Worm (Caenorhabditis elegans) whole organism, L4/young adult: ENCODE measurements around the gene acr-12.

ENCODE experiments used
- W03F9.2 ChIP-seq: fragments of 150-350 bp; optimal IDR thresholded peaks from 2 replicates; lab custom pipeline; 2014; ENCODE audit warnings: missing biosample characterization, missing genetic modification characterization
- dao-5 ChIP-seq: sonication (generic microtip); optimal IDR thresholded peaks from 2 replicates; lab custom pipeline; 2016; ENCODE audit warnings: missing genotype, missing genetic modification characterization, moderate library complexity, missing compliant biosample characterization
- him-1 ChIP-seq: sonication (generic microtip); optimal IDR thresholded peaks from 2 replicates; lab custom pipeline; 2016; ENCODE audit warnings: missing genotype, missing genetic modification reagents, missing genetic modification characterization, missing compliant biosample characterization

Gene acr-12

DNA sequence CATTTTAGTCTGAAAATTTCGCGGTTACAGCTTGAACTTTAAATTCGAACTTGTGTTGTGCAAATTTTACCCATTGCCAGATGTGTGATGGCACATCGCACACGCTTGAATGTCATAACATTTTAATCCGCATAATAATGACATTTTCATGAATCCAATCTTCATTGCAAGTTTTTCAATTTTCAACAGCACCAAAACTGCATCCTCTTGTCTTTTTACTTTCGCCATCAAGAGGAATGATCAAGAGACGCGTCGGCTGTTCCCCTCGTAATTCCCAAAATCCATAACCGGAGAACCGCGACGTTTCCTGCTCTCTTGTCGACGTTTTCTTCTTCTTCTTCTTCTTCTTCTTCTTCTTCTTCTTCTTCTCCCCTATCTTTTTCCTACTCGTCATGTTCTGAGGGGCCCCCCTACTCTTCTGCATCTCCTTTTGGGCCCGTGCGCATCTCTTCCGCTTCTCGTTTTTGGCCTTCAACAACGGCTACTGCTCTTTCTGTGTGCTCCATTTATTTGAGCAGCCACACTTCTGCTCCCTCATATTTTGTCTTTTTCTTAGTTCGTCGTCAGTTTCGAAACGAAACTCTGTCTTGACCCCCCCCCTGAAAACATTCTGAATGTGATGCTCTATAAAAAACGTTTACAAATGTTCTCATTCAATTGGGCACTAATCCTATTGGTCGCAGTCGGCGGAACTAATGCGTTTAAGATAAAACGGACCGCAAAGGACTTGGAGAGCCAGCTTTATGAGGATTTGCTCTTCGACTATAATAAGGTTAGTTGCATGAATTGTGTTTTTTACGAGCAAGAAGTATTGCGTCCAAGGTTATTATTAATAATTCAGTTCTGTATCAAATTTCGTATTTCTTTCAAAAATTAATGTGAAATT is at the start of gene acr-12:
acr-12 (plus strand) TSS at position 430 of the 886 bp plus-strand sequence.
- peak; percentile 74 for TF ChIP-seq him-1 (tag; lab: Kevin White, UChicago)
- TF ChIP-seq W03F9.2 (tag; lab: Kevin White, UChicago) = no peak

DNA sequence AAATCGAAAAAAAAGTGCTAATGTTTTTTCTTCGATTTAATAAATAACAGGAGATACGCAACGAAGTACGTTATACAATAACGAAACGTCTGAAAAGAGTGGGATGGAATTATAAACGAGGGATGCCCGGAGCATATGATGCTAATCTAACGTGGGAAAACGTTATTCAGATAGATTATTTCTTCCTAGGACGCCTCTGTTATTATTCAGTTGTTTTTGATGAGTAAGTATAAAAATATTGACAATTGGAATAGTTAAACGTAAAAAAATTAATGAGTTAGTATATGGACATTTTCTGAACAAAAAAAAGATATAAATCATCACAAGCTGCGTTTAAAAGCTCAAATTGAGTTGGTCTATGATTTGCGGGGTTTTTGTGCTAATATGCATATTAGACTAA is 47.8 kb upstream of the acr-12 start, which contains the start of gene srd-51:
srd-51 (minus strand) TSS at position 101 of the 400 bp plus-strand sequence.
- TF ChIP-seq him-1 (tag; lab: Kevin White, UChicago) = no peak
- no peak for TF ChIP-seq dao-5
- no peak for TF ChIP-seq W03F9.2 (tag; lab: Kevin White, UChicago)

DNA sequence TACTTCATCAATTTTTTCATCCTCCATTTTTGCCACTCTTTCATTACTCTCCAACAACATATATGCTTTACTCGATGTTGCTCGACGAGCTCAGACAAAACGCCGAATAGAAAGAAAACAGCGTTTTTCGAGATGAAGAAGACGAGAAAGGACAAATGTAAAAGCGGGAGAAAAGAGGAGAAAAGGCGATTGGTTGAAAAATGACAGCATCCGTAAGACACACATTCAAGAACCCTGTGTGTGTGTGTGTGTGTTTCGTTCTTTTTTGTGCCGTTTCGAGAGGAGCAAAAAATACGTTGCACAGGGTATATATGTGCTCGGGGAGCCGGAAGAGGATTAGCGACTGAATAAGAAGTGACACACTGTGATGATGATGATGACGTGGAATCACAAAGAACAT is 38.9 kb upstream of the acr-12 start:
- no peak for TF ChIP-seq W03F9.2 (tag; lab: Kevin White, UChicago)
- peak; percentile 17 for TF ChIP-seq him-1 (tag; lab: Kevin White, UChicago)

DNA sequence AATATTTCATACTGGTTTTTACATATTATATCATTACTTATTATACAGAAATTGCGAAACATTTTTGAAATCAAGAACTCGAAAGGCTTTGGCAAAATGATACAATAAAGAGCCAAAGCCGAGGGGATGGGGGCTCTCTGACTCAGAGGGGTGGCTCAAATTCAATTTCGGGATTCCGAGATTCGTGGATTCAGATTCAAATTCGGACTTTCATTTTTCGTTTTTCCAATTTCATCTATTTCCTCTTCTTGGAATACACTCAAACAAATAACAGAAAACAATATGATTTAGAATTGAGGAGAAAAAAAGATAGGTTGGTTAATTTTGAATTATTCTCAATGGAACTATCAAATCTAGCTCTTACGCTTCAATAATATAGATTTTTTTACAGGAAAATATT is 33.6 kb upstream of the acr-12 start:
- no peak for TF ChIP-seq him-1 (tag; lab: Kevin White, UChicago)
- no peak for TF ChIP-seq W03F9.2 (tag; lab: Kevin White, UChicago)
- no peak for TF ChIP-seq dao-5

DNA sequence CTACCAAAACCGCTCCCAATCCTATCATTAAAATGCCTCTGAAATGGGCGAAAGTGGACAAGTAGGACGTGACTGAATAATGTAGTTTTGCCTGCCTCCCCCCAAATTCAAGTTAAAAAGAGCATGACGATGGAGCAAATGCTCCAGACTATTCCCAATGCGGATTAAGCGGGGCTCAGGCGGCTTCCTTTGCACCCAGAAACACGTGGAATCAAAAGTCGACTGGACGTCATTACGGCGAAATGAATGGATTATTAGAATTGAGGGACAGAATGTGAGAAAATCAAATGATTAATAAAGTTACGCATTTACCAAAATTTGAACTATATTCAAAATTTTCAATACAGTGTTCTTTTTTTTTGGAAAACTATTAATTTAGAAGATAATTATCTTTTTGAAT is 32.7 kb upstream of the acr-12 start:
- TF ChIP-seq dao-5 (no peak), W03F9.2 (tag; lab: Kevin White, UChicago) (no peak), him-1 (tag; lab: Kevin White, UChicago) (no peak)

DNA sequence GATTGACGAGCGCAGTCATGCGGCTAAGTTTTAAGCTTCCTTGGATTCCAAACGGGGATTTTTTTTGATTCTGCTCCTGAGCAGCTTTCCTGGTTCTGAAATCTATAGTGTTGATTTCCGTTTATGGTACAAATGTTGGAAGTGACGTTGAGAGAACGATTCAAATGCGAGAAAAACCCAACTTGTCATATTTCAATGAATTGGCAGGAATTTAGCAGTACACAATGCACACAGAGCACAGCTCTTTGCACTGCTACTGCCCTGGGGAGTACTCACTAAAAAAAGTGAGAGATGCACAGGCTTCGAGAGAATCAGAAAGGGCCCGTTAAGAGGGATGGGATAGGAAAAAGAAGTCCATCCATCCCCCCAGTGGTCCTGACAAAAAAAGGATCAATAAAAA is 32.1 kb upstream of the acr-12 start, which contains the start of gene sad-1:
sad-1 (minus strand) TSS at position 101 of the 400 bp plus-strand sequence.
- TF ChIP-seq him-1 (tag; lab: Kevin White, UChicago) (no peak), dao-5 (no peak), W03F9.2 (tag; lab: Kevin White, UChicago) (no peak)

DNA sequence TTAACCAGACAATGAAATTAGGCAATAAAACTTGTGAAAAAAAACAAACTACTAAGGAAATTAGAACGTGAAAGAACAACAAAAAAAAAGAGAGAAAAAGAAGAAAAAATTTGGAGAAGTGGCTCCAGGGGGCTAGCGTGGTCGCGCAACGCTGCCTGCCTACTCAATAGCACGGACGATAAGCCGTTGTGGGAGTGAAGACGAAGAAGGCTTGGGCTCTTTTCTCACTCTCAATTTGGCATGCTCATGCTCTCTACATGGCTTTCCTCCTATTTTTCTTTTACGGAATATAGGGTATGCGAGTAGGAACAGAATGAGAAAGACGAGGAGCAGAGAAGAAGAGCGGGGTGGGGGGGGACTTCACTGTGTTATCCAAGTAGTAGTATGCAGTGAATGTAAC is 30.4 kb upstream of the acr-12 start:
- TF ChIP-seq W03F9.2 (tag; lab: Kevin White, UChicago) (no peak), him-1 (tag; lab: Kevin White, UChicago) (peak; percentile 85)

DNA sequence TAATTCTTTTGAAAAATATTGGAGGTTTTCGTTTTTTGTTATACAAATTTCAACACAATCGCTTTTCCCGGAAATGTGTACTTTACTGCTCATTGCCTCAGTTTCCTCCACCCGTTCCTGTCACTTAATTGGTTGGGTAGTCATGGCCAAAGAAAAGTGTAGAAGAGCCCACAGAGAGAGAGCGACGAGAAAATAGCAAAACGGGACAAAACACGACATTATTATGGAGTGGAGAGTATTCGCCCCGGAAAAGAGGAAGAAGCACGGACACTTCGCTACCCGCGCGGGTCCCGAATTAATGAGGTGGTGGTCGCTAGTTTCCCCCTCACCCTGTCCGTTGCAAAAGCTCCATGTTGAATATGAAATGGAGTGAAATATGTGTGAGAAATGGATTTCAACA is 28.8 kb upstream of the acr-12 start:
- TF ChIP-seq W03F9.2 (tag; lab: Kevin White, UChicago) (no peak), dao-5 (no peak), him-1 (tag; lab: Kevin White, UChicago) (no peak)

DNA sequence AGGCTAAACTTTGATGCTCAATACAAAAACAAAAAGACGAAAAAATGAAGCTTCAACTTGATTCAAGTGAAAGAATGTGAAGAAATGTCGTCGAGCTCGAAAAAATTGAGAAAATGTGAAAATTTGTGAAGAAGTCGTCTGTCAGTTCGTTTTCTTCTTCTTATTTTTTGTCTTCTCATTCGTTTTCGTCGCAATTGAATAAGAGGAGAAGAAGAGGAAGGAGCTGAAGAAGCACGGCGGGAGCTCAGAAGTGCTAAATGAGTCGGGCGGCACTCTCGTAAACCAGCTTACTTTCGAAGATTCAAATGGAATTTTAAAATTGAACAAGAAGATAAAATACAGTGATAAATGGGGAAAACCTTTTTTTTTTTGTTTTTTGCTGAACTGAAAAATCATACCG is 27.5 kb upstream of the acr-12 start:
- TF ChIP-seq W03F9.2 (tag; lab: Kevin White, UChicago) = no peak
- TF ChIP-seq him-1 (tag; lab: Kevin White, UChicago) = no peak
- TF ChIP-seq dao-5 = no peak

DNA sequence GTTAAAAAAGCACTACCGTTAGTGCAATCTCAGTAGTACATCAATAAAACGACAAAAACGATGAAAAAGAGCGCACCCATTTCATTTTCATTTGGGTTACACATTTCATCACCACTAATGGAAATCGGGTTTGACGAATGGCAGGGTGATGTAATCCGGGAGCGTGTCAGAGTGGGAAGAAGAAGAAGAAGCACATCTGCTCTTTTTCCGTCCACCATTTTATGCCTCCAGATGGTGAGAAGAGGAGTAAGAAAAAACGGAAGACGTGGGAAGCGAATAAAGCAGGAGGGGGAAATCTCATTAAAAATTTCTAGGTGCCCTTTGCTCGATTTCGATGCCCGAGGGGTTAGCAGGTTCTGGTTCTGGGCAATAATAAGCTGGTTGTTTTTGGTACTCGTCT is 26.6 kb upstream of the acr-12 start:
- TF ChIP-seq W03F9.2 (tag; lab: Kevin White, UChicago) (no peak), him-1 (tag; lab: Kevin White, UChicago) (no peak), dao-5 (no peak)

DNA sequence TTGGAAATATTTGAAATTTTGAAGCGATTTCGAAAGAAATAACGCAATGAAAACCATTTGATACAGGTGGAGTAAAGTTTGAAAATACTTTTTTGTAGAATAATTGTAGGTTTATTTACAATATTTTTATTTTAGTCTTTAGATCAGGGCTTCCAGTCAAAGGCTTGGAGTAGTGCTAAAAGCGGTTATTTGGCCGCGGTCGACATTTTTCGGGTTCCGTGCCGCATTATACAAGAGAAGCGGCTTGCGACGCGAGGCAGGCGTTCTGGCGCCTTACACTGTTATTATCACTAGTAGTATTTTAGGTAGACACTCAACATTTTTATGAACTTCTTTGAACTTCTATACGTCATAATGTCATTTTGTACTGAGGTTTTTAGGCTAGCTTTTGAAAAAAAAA is 26.2 kb upstream of the acr-12 start:
- TF ChIP-seq dao-5 = no peak
- TF ChIP-seq him-1 (tag; lab: Kevin White, UChicago) = no peak
- TF ChIP-seq W03F9.2 (tag; lab: Kevin White, UChicago) = no peak

DNA sequence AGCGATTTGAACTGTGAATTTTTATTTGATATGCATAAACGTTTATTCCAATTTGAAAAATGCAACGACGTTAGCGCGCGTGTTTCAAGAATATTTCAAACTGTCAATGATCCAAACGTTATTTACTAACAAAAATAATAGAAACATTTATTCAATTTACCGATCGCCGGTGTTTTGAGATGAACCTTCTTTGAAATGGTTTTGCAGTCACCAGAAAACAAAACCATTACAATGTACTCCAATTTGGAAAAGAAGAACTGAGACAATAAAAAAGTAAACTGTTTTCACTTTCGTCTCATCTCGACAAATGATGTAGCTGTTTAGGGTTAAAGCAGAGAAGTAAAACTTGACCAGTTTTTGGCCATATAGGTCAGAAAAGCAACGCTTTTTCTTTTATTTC is 25.4 kb upstream of the acr-12 start, which contains the start of gene H06A10.1:
H06A10.1 (plus strand) TSS at position 301 of the 400 bp plus-strand sequence.
- no peak for TF ChIP-seq him-1 (tag; lab: Kevin White, UChicago)
- TF ChIP-seq W03F9.2 (tag; lab: Kevin White, UChicago) = no peak
- no peak for TF ChIP-seq dao-5

DNA sequence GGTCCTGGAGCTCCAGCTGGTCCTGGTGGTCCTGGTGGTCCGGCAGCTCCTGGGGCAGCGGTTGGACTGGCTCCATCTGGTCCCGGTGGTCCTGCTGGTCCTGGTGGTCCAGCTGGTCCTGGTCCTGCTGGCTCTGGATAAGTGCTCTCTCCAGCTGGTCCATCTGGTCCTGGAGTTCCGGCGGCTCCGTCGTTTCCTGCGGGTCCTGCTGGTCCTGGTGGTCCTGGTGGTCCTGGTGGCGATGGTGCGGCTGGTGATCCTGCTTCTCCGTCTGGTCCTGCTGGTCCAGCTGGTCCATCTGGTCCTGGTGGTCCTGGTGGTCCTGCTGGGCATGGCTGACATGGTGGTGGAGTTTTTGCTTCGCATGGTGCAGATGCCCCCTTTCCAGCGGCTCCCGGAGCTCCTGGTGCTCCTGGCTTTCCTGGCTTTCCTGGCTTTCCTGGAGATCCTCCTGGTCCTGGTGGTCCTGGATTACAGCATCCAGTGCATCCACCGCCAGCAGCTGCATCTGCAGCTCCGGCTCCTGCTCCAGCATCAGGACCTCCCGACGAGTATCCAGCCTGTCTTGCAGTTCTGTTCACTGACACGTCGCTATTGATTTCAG is 22.3 kb upstream of the acr-12 start:
- TF ChIP-seq him-1 (tag; lab: Kevin White, UChicago) (no peak), W03F9.2 (tag; lab: Kevin White, UChicago) (no peak), dao-5 (no peak)

DNA sequence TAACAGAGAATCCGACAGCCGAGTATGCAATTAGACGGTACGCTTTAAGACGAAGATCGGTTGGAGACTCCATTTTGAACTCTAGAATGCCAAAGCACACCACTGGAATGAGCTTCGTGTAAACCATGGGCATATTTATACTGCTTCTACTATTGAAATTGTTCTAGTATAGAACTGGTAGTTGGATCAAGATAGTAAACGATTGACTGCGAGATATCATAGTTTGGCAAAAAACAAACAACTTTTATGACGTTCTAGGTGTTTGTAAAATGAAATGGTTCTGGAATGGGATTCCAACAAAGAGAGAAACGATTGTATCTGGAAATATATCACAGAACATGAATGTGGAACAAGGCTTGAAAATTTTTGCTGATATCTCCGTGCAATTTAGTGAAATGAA is 21.7 kb upstream of the acr-12 start, which contains the start of gene col-185:
col-185 (minus strand) TSS at position 101 of the 400 bp plus-strand sequence.
- TF ChIP-seq W03F9.2 (tag; lab: Kevin White, UChicago) (no peak), dao-5 (no peak), him-1 (tag; lab: Kevin White, UChicago) (no peak)
